Fruit fly (Drosophila melanogaster) whole organism, embryonic: ENCODE measurements around the gene CG7458.

Source experiments
- Antp ChIP-seq: fragments of 200-800 bp; sonication (Bioruptor generic); optimal IDR thresholded peaks from 3 replicates; lab custom pipeline; 2016; ENCODE audit warnings: missing biosample characterization, missing genetic modification characterization
- Atf3 ChIP-seq: fragments of 200-800 bp; sonication (Bioruptor generic); optimal IDR thresholded peaks from 3 replicates; lab custom pipeline; 2016; ENCODE audit warnings: missing biosample characterization, missing genetic modification characterization
- CG10543 ChIP-seq: fragments of 200-800 bp; sonication (Bioruptor generic); optimal IDR thresholded peaks from 3 replicates; lab custom pipeline; 2017; ENCODE audit warnings: missing biosample characterization, mild to moderate bottlenecking, missing genetic modification characterization, moderate library complexity
- CG12299 ChIP-seq: fragments of 200-800 bp; sonication (Bioruptor generic); optimal IDR thresholded peaks from 2 replicates; lab custom pipeline; 2018; ENCODE audit warnings: missing biosample characterization, mild to moderate bottlenecking, missing genetic modification characterization
- CG13287 ChIP-seq: fragments of 200-800 bp; sonication (Bioruptor generic); IDR thresholded peaks from 2 replicates; pipeline ENCODE4 v1.3.6; 2022; ENCODE audit warnings: missing biosample characterization, missing genetic modification characterization; ENCODE audit not compliant: partially characterized antibody
- CG13624 ChIP-seq: fragments of 200-800 bp; sonication (Bioruptor generic); optimal IDR thresholded peaks from 2 replicates; lab custom pipeline; 2016; ENCODE audit warnings: missing biosample characterization, missing genetic modification characterization
- CG18764 ChIP-seq: fragments of 200-800 bp; sonication (Bioruptor generic); optimal IDR thresholded peaks from 3 replicates; lab custom pipeline; 2016; ENCODE audit warnings: missing biosample characterization, missing genetic modification characterization
- CG31365 ChIP-seq: fragments of 200-800 bp; sonication (Bioruptor generic); optimal IDR thresholded peaks from 2 replicates; lab custom pipeline; 2018; ENCODE audit warnings: missing biosample characterization, mild to moderate bottlenecking, missing genetic modification characterization
- CG33213 ChIP-seq: fragments of 200-800 bp; sonication (Bioruptor generic); optimal IDR thresholded peaks from 3 replicates; lab custom pipeline; 2016; ENCODE audit warnings: missing biosample characterization, missing genetic modification characterization
- CG3847 ChIP-seq: fragments of 200-800 bp; sonication (Bioruptor generic); IDR thresholded peaks from 2 replicates; pipeline ENCODE4 v1.3.6; 2022; ENCODE audit warnings: missing biosample characterization, missing genetic modification characterization
- CG4730 ChIP-seq: fragments of 200-800 bp; sonication (Bioruptor generic); IDR thresholded peaks from 2 replicates; pipeline ENCODE4 v1.3.6; 2022; ENCODE audit warnings: missing biosample characterization, missing genetic modification characterization
- CG6813 ChIP-seq: fragments of 200-800 bp; sonication (Bioruptor generic); optimal IDR thresholded peaks from 2 replicates; lab custom pipeline; 2017; ENCODE audit warnings: missing biosample characterization, missing genetic modification characterization, mild to moderate bottlenecking, moderate library complexity, missing genetic modification reagents
- CG7372 ChIP-seq: fragments of 200-800 bp; sonication (Bioruptor generic); IDR thresholded peaks from 2 replicates; pipeline ENCODE4 v1.3.6; 2022; ENCODE audit warnings: missing biosample characterization, missing genetic modification characterization
- CG7839 ChIP-seq: fragments of 200-800 bp; sonication (Bioruptor generic); optimal IDR thresholded peaks from 3 replicates; lab custom pipeline; 2018; ENCODE audit warnings: missing biosample characterization, mild to moderate bottlenecking, missing genetic modification characterization, moderate library complexity
- CG8388 ChIP-seq: fragments of 200-800 bp; sonication (Bioruptor generic); optimal IDR thresholded peaks from 2 replicates; lab custom pipeline; 2019; ENCODE audit warnings: missing biosample characterization, mild to moderate bottlenecking, missing genetic modification characterization, moderate library complexity
- CG8944 ChIP-seq: fragments of 200-800 bp; sonication (Bioruptor generic); optimal IDR thresholded peaks from 3 replicates; lab custom pipeline; 2016; ENCODE audit warnings: missing biosample characterization, missing genetic modification characterization
- CG9932 ChIP-seq: fragments of 200-800 bp; sonication (Bioruptor generic); IDR thresholded peaks from 2 replicates; pipeline ENCODE4 v1.3.6; 2022; ENCODE audit warnings: missing biosample characterization, missing genetic modification characterization
- Fer3 ChIP-seq: fragments of 200-800 bp; sonication (Bioruptor generic); optimal IDR thresholded peaks from 2 replicates; lab custom pipeline; 2018; ENCODE audit warnings: missing biosample characterization, mild to moderate bottlenecking, missing genetic modification characterization, moderate library complexity
- H15 ChIP-seq: fragments of 200-800 bp; sonication (Bioruptor generic); IDR thresholded peaks from 3 replicates; pipeline ENCODE4 v1.3.6; 2022; ENCODE audit warnings: missing biosample characterization, missing genetic modification characterization
- HLH4C ChIP-seq: fragments of 200-800 bp; sonication (Bioruptor generic); IDR thresholded peaks from 3 replicates; pipeline ENCODE4 v1.3.6; 2022; ENCODE audit warnings: missing biosample characterization, missing genetic modification characterization; ENCODE audit not compliant: partially characterized antibody
- Hmx ChIP-seq: fragments of 200-800 bp; sonication (Bioruptor generic); optimal IDR thresholded peaks from 2 replicates; lab custom pipeline; 2016; ENCODE audit warnings: missing biosample characterization, missing genetic modification characterization
- Hr78 ChIP-seq, 2 experiments: fragments of 200-800 bp in 1 of 2; fragments of >200 bp in 1 of 2; sonication (Bioruptor generic) in 1 of 2; optimal IDR thresholded peaks; 2 replicates each; lab custom pipeline; 2017 to 2019; ENCODE audit warnings: missing biosample characterization in 2 of 2, missing genetic modification characterization in 2 of 2, mild to moderate bottlenecking in 1 of 2, moderate library complexity in 1 of 2
- Hsf ChIP-seq: fragments of 200-800 bp; sonication (Bioruptor generic); optimal IDR thresholded peaks from 3 replicates; lab custom pipeline; 2016; ENCODE audit warnings: missing biosample characterization, missing genetic modification characterization
- Myb ChIP-seq: fragments of 200-800 bp; sonication (Bioruptor generic); optimal IDR thresholded peaks from 2 replicates; lab custom pipeline; 2016; ENCODE audit warnings: missing biosample characterization, missing genetic modification characterization
- Side ChIP-seq: fragments of 200-800 bp; sonication (Bioruptor generic); optimal IDR thresholded peaks from 2 replicates; lab custom pipeline; 2016; ENCODE audit warnings: missing biosample characterization, missing genetic modification characterization
- Sox100B ChIP-seq: fragments of 200-800 bp; sonication (Bioruptor generic); optimal IDR thresholded peaks from 3 replicates; lab custom pipeline; 2018; ENCODE audit warnings: missing biosample characterization, mild to moderate bottlenecking, missing genetic modification characterization
- Xrp1 ChIP-seq: fragments of 200-800 bp; sonication (Bioruptor generic); IDR thresholded peaks from 2 replicates; pipeline ENCODE4 v1.3.6; 2022; ENCODE audit warnings: missing biosample characterization, missing genetic modification characterization
- al ChIP-seq: fragments of 200-800 bp; sonication (Bioruptor generic); IDR thresholded peaks from 2 replicates; pipeline ENCODE4 v1.3.6; 2022; ENCODE audit warnings: missing biosample characterization, missing genetic modification characterization
- amos ChIP-seq: fragments of 200-800 bp; sonication (Bioruptor generic); IDR thresholded peaks from 2 replicates; pipeline ENCODE4 v1.3.6; 2022; ENCODE audit warnings: missing biosample characterization, missing genetic modification characterization; ENCODE audit not compliant: partially characterized antibody
- az2 ChIP-seq: fragments of 200-800 bp; sonication (Bioruptor generic); optimal IDR thresholded peaks from 3 replicates; lab custom pipeline; 2016; ENCODE audit warnings: missing biosample characterization, missing genetic modification characterization
- crc ChIP-seq: fragments of 200-800 bp; sonication (Bioruptor generic); optimal IDR thresholded peaks from 2 replicates; lab custom pipeline; 2016; ENCODE audit warnings: missing biosample characterization, missing genetic modification characterization
- dmrt11E ChIP-seq: fragments of 200-800 bp; sonication (Bioruptor generic); optimal IDR thresholded peaks from 3 replicates; lab custom pipeline; 2018; ENCODE audit warnings: missing biosample characterization, mild to moderate bottlenecking, missing genetic modification characterization, moderate library complexity
- dpn ChIP-seq, 2 experiments: fragments of 200-800 bp; sonication (Bioruptor generic); optimal IDR thresholded peaks; 3 replicates each; lab custom pipeline; 2016; ENCODE audit warnings: missing biosample characterization in 2 of 2, missing genetic modification characterization in 2 of 2
- ems ChIP-seq: fragments of 200-800 bp; sonication (Bioruptor generic); optimal IDR thresholded peaks from 3 replicates; lab custom pipeline; 2016; ENCODE audit warnings: missing biosample characterization, missing genetic modification characterization
- eyg ChIP-seq: fragments of 200-800 bp; sonication (Bioruptor generic); optimal IDR thresholded peaks from 3 replicates; lab custom pipeline; 2016; ENCODE audit warnings: missing biosample characterization, missing genetic modification characterization
- fd3F ChIP-seq: fragments of 200-800 bp; sonication (Bioruptor generic); optimal IDR thresholded peaks from 2 replicates; lab custom pipeline; 2018; ENCODE audit warnings: missing biosample characterization, mild to moderate bottlenecking, missing genetic modification characterization, moderate library complexity
- grn ChIP-seq: fragments of 200-800 bp; sonication (Bioruptor generic); optimal IDR thresholded peaks from 3 replicates; lab custom pipeline; 2017; ENCODE audit warnings: missing biosample characterization, missing genetic modification characterization
- jigr1 ChIP-seq: fragments of 200-800 bp; sonication (Bioruptor generic); IDR thresholded peaks from 3 replicates; pipeline ENCODE4 v1.3.6; 2022; ENCODE audit warnings: missing biosample characterization, missing genetic modification characterization
- kah ChIP-seq: fragments of 200-800 bp; sonication (Bioruptor generic); optimal IDR thresholded peaks from 2 replicates; lab custom pipeline; 2018; ENCODE audit warnings: missing biosample characterization, mild to moderate bottlenecking, missing genetic modification characterization
- kay ChIP-seq: fragments of 200-800 bp; sonication (Bioruptor generic); optimal IDR thresholded peaks from 2 replicates; lab custom pipeline; 2016; ENCODE audit warnings: missing biosample characterization, missing genetic modification characterization
- luna ChIP-seq: fragments of 200-800 bp; sonication (Bioruptor generic); optimal IDR thresholded peaks from 2 replicates; lab custom pipeline; 2016; ENCODE audit warnings: missing biosample characterization, missing genetic modification characterization
- pho ChIP-seq: fragments of 200-800 bp; sonication (Bioruptor generic); optimal IDR thresholded peaks from 2 replicates; lab custom pipeline; 2016; ENCODE audit warnings: missing biosample characterization, missing genetic modification characterization
- sisA ChIP-seq: fragments of 200-800 bp; sonication (Bioruptor generic); IDR thresholded peaks from 2 replicates; pipeline ENCODE4 v1.3.6; 2022; ENCODE audit warnings: missing biosample characterization, missing genetic modification characterization
- slbo ChIP-seq: fragments of 200-800 bp; sonication (Bioruptor generic); IDR thresholded peaks from 2 replicates; pipeline ENCODE4 v1.3.6; 2022; ENCODE audit warnings: missing biosample characterization, missing genetic modification characterization
- slp2 ChIP-seq: fragments of 200-800 bp; sonication (Bioruptor generic); optimal IDR thresholded peaks from 2 replicates; lab custom pipeline; 2016; ENCODE audit warnings: missing biosample characterization, missing genetic modification characterization
- ssp ChIP-seq: fragments of 200-800 bp; sonication (Bioruptor generic); IDR thresholded peaks from 2 replicates; pipeline ENCODE4 v1.3.6; 2022; ENCODE audit warnings: missing biosample characterization, missing genetic modification characterization
- tin ChIP-seq: fragments of 200-800 bp; sonication (Bioruptor generic); optimal IDR thresholded peaks from 3 replicates; lab custom pipeline; 2016; ENCODE audit warnings: missing biosample characterization, missing genetic modification characterization
- zf30C ChIP-seq: fragments of 200-800 bp; sonication (Bioruptor generic); optimal IDR thresholded peaks from 3 replicates; lab custom pipeline; 2018; ENCODE audit warnings: missing biosample characterization, mild to moderate bottlenecking, missing genetic modification characterization
- zfh2 ChIP-seq: fragments of 200-800 bp; sonication (Bioruptor generic); optimal IDR thresholded peaks from 2 replicates; lab custom pipeline; 2016; ENCODE audit warnings: missing biosample characterization, missing genetic modification characterization

CG7458 gene

DNA sequence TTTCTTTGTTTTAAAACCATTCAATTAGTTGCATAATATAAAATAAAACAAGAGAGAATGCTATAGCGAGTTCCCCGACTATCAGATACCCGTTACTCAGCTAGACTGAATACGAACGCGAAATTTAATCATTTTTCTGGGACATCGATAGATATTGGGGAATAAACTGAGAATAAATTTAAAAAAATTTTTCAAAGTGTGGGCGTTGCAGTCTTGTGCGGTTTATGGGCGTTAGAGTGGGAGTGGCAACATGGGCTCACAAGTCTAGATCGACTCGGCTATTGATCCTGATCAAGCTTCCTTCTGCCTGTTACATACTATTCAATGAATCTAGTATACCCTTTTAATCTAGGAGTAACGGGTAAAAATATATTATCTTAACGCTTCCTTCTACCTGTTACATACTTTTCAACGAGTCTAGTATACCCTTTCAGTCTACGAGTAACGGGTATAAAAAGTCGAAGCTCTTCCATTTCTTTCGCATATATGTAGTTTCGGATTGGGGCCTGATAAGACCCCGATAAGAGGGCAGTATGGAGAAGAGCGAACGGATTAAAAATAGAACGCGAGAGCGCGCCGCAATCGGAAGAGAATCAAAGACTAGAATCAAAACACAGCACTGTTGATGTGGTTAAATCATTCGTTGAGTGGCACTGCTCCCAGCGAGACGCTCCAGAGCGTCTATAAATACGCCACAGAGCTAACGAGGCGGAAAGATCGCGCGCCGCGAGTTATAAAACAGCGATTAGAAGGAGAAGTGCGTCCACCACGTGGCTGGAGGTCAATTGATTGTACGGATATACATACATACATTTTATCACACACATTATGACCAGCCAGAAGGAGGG lies at the start of gene CG7458 (continued):
- TF ChIP-seq Atf3, result peak; percentile 32
- peak; percentile 49 to 53 for TF ChIP-seq dpn (GFP tag; optimal IDR thresholded peaks at IDR 0.05; lab: Kevin White, UChicago)
- peak; percentile 29 for TF ChIP-seq dmrt11E
- TF ChIP-seq slbo (GFP tag; lab: Robert Waterston, UW), result peak; percentile 53
- TF ChIP-seq fd3F, result no peak
- TF ChIP-seq tin (GFP tag; lab: Kevin White, UChicago), result peak; percentile 7
- no peak for TF ChIP-seq CG12299
- peak; percentile 11 for TF ChIP-seq Side (GFP tag; lab: Kevin White, UChicago)
- peak; percentile 43 for TF ChIP-seq sisA
- peak; percentile 55 for TF ChIP-seq Hmx (GFP tag; lab: Kevin White, UChicago)
- no peak for TF ChIP-seq luna (GFP tag; lab: Kevin White, UChicago)
- TF ChIP-seq Antp (GFP tag; lab: Kevin White, UChicago), result peak; percentile 50
- peak; percentile 36 for TF ChIP-seq az2
- TF ChIP-seq CG9932, result 0 out of 2 replicates have a peak, but pooled peaks have one; percentile 29
- TF ChIP-seq CG3847 (GFP tag; lab: Robert Waterston, UW), result no peak; the same call in 1 of the 2 replicates
- peak; percentile 50 for TF ChIP-seq CG8944 (GFP tag; lab: Kevin White, UChicago)
- TF ChIP-seq CG33213 (GFP tag; lab: Kevin White, UChicago), result peak; percentile 17
- peak; percentile 12 for TF ChIP-seq Myb (GFP tag; lab: Kevin White, UChicago)
- peak; percentile 34; the same call in 1 of the 2 replicates for TF ChIP-seq ssp (GFP tag; lab: Robert Waterston, UW)
- TF ChIP-seq slp2 (GFP tag; lab: Kevin White, UChicago), result peak; percentile 49
- TF ChIP-seq amos (GFP tag; lab: Robert Waterston, UW), result peak; percentile 18; the same call in 1 of the 2 replicates
- TF ChIP-seq Fer3, result peak; percentile 20
- peak; percentile 48 for TF ChIP-seq ems (GFP tag; lab: Kevin White, UChicago)
- TF ChIP-seq eyg (GFP tag; lab: Kevin White, UChicago), result peak; percentile 5
- peak; percentile 78 for TF ChIP-seq CG10543 (GFP tag; lab: Kevin White, UChicago)
- TF ChIP-seq Hsf, result peak; percentile 41
- no peak for TF ChIP-seq CG6813 (GFP tag; lab: Kevin White, UChicago)
- peak; percentile 27; the same call in 1 of the 3 replicates for TF ChIP-seq HLH4C (GFP tag; lab: Robert Waterston, UW)
- TF ChIP-seq CG13624 (GFP tag; lab: Kevin White, UChicago), result peak; percentile 46
- TF ChIP-seq jigr1, result no peak
- peak; percentile 69 for TF ChIP-seq Sox100B (GFP tag; lab: Kevin White, UChicago)
- TF ChIP-seq zfh2, result peak; percentile 15
- peak; percentile 59; the same call in 1 of the 2 replicates for TF ChIP-seq Xrp1 (GFP tag; lab: Robert Waterston, UW)
- TF ChIP-seq CG7372 (GFP tag; lab: Robert Waterston, UW), result no peak
- TF ChIP-seq kay (GFP tag; lab: Kevin White, UChicago), result peak; percentile 18
- TF ChIP-seq crc (GFP tag; lab: Kevin White, UChicago), result peak; percentile 14
- peak; percentile 54 for TF ChIP-seq pho (GFP tag; lab: Kevin White, UChicago)
- TF ChIP-seq CG8388 (GFP tag; lab: Kevin White, UChicago), result peak; percentile 31
- TF ChIP-seq grn (GFP tag; lab: Kevin White, UChicago), result peak; percentile 96
- peak in 1 of 2 experiments; percentile 82 for TF ChIP-seq Hr78 (GFP tag; optimal IDR thresholded peaks at IDR 0.05; lab: Kevin White, UChicago)
- TF ChIP-seq CG31365 (tag; lab: Kevin White, UChicago), result peak; percentile 2
- TF ChIP-seq CG7839 (tag; lab: Kevin White, UChicago), result peak; percentile 69
- TF ChIP-seq zf30C (GFP tag; lab: Kevin White, UChicago), result no peak
- TF ChIP-seq CG4730 (GFP tag; lab: Robert Waterston, UW), result 0 out of 2 replicates have a peak, but pooled peaks have one; percentile 16
- peak; percentile 34 for TF ChIP-seq al (GFP tag; lab: Robert Waterston, UW)
- peak; percentile 28 for TF ChIP-seq kah (GFP tag; lab: Kevin White, UChicago)
- no peak for TF ChIP-seq H15 (GFP tag; lab: Robert Waterston, UW)
- peak; percentile 41 for TF ChIP-seq CG13287 (GFP tag; lab: Robert Waterston, UW)
- TF ChIP-seq CG18764, result peak; percentile 15
